Fruit fly (Drosophila melanogaster) whole organism: ENCODE results near the gene mirr.

Experiments used
- CG8478 ChIP-seq: fragments of >200 bp; optimal IDR thresholded peaks from 2 replicates; lab custom pipeline; 2018; ENCODE audit warnings: inconsistent platforms
- Dll ChIP-seq: fragments of >200 bp; optimal IDR thresholded peaks from 2 replicates; lab custom pipeline; 2017
- EcR ChIP-seq, 2 experiments: fragments of >200 bp; optimal IDR thresholded peaks; 2 replicates each; lab custom pipeline; 2017; ENCODE audit warnings: missing biosample characterization in 2 of 2, missing genetic modification characterization in 2 of 2, missing genetic modification reagents in 2 of 2
- pan ChIP-seq: fragments of >200 bp; optimal IDR thresholded peaks from 2 replicates; lab custom pipeline; 2017
- psq ChIP-seq: fragments of >200 bp; optimal IDR thresholded peaks from 2 replicates; lab custom pipeline; 2017
- usp ChIP-seq: fragments of >200 bp; optimal IDR thresholded peaks from 2 replicates; lab custom pipeline; 2017; ENCODE audit warnings: missing biosample characterization, missing genetic modification characterization, mixed read lengths

DNA sequence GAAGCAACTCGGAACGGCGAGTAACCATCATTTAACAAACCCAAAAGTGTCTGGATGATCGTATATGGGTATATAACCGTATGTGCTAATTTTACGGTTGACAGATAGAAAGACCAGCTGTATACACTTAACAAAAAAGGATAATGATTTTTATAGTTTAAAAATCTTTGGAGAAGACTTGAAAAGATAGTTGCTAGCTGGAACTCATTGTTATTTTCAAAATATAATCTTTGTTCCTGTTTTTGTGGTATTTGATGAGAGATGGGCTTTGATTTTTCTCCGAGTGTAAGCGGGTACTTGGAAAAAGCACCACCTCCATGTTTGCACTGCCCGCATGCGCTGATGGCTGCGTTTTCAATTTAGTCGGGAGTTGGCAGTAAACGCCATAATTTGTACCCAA, 15.5 kb upstream of the mirr start:
- no peak for TF ChIP-seq pan (lab: Kevin White, UChicago)
- TF ChIP-seq psq: no peak
- TF ChIP-seq Dll (lab: Kevin White, UChicago): no peak
- no peak for TF ChIP-seq CG8478
- no peak for TF ChIP-seq usp
- TF ChIP-seq EcR (GFP tag; optimal IDR thresholded peaks at IDR 0.05; lab: Kevin White, UChicago): no peak
